Fruit fly (Drosophila melanogaster) whole organism, embryonic: ENCODE results near the gene CG17187.

ENCODE experiments used
- CG10959 ChIP-seq: fragments of 200-800 bp; sonication (Bioruptor generic); IDR thresholded peaks from 2 replicates; pipeline ENCODE4 v1.3.6; 2022; ENCODE audit warnings: missing biosample characterization, missing genetic modification characterization
- CG11504 ChIP-seq: fragments of 200-800 bp; sonication (Bioruptor generic); optimal IDR thresholded peaks from 3 replicates; lab custom pipeline; 2019; ENCODE audit warnings: missing biosample characterization, mild to moderate bottlenecking, missing genetic modification characterization, moderate library complexity
- CG14050 ChIP-seq: fragments of 200-800 bp; sonication (Bioruptor generic); IDR thresholded peaks from 3 replicates; pipeline ENCODE4 v1.3.6; 2022; ENCODE audit warnings: missing biosample characterization, missing genetic modification characterization
- CG31441 ChIP-seq: fragments of 200-800 bp; sonication (Bioruptor generic); IDR thresholded peaks from 2 replicates; pipeline ENCODE4 v1.3.6; 2022; ENCODE audit warnings: missing biosample characterization, missing genetic modification characterization
- CG6254 ChIP-seq: fragments of 200-800 bp; sonication (Bioruptor generic); optimal IDR thresholded peaks from 3 replicates; lab custom pipeline; 2017; ENCODE audit warnings: mild to moderate bottlenecking, missing biosample characterization, missing genetic modification reagents, missing genetic modification characterization
- ash1 ChIP-seq: fragments of 200-800 bp; sonication (Bioruptor generic); optimal IDR thresholded peaks from 2 replicates; lab custom pipeline; 2018; ENCODE audit warnings: missing biosample characterization, mild to moderate bottlenecking, missing genetic modification characterization
- ato ChIP-seq: fragments of 200-800 bp; sonication (Bioruptor generic); IDR thresholded peaks from 2 replicates; pipeline ENCODE4 v1.3.6; 2022; ENCODE audit warnings: missing biosample characterization, missing genetic modification characterization; ENCODE audit not compliant: partially characterized antibody
- az2 ChIP-seq: fragments of 200-800 bp; sonication (Bioruptor generic); optimal IDR thresholded peaks from 3 replicates; lab custom pipeline; 2016; ENCODE audit warnings: missing biosample characterization, missing genetic modification characterization
- her ChIP-seq: fragments of 200-800 bp; sonication (Bioruptor generic); optimal IDR thresholded peaks from 2 replicates; lab custom pipeline; 2016; ENCODE audit warnings: missing biosample characterization, missing genetic modification characterization
- hkb ChIP-seq, 2 experiments: fragments of 200-800 bp in 1 of 2; fragments of >200 bp in 1 of 2; sonication (Bioruptor generic) in 1 of 2; IDR thresholded peaks in 1 of 2; optimal IDR thresholded peaks in 1 of 2; 2 replicates each; pipeline versions ENCODE4 v1.3.6 to Lab custom; 2017 to 2022; ENCODE audit warnings: missing biosample characterization in 1 of 2, missing genetic modification characterization in 1 of 2
- ranshi ChIP-seq: fragments of 200-800 bp; sonication (Bioruptor generic); IDR thresholded peaks from 2 replicates; pipeline ENCODE4 v1.3.6; 2022; ENCODE audit warnings: missing biosample characterization, missing genetic modification characterization

dm6 chr3R:11263579-11263978 is 31.9 kb upstream of the CG17187 start:
- no peak for TF ChIP-seq CG11504 (tag; lab: Kevin White, UChicago)
- no peak for TF ChIP-seq az2
- no peak for TF ChIP-seq ranshi (GFP tag; lab: Robert Waterston, UW)
- no peak for TF ChIP-seq ato (GFP tag; lab: Robert Waterston, UW)
- no peak for TF ChIP-seq her
- no peak for TF ChIP-seq CG14050 (GFP tag; lab: Robert Waterston, UW)
- no peak for TF ChIP-seq CG31441 (GFP tag; lab: Robert Waterston, UW)
- TF ChIP-seq ash1 (GFP tag; lab: Kevin White, UChicago): no peak
- TF ChIP-seq hkb (optimal IDR thresholded peaks at IDR 0.05; lab: Kevin White, UChicago): no peak
- no peak for TF ChIP-seq hkb (GFP tag; IDR thresholded peaks at IDR 0.05; lab: Robert Waterston, UW)
- no peak for TF ChIP-seq CG6254 (GFP tag; lab: Kevin White, UChicago)
- TF ChIP-seq CG10959 (GFP tag; lab: Robert Waterston, UW): no peak
